Fruit fly (Drosophila melanogaster): Measurements from ENCODE around the gene CCT2.
A peak's percentile ranks its signal among the peaks of the same experiment; 100 is the strongest.

CCT2 gene

dm6 chrX:9141219-9141618 lies 51.9 kb downstream of the CCT2 start (continued):
- TF ChIP-seq Mad (GFP tag; optimal IDR thresholded peaks at IDR 0.05) (peak; percentile 67), Meics (GFP tag; optimal IDR thresholded peaks at IDR 0.05) (peak; percentile 69), Vsx1 (GFP tag; optimal IDR thresholded peaks at IDR 0.05) (no peak), CG11247 (GFP tag; IDR thresholded peaks at IDR 0.05) (peak; percentile 72), CG4360 (GFP tag; IDR thresholded peaks at IDR 0.05) (peak; percentile 58; the same call in 1 of the 2 replicates), sqz (GFP tag; optimal IDR thresholded peaks at IDR 0.05) (peak; percentile 7), br (optimal IDR thresholded peaks at IDR 0.05) (no peak), CG42726 (GFP tag; IDR thresholded peaks at IDR 0.05; ENCODE audit: partially characterized antibody) (no peak), CG2712 (tag; optimal IDR thresholded peaks at IDR 0.05) (peak; percentile 82), CG9797 (GFP tag; optimal IDR thresholded peaks at IDR 0.05) (no peak), CG11456 (GFP tag; IDR thresholded peaks at IDR 0.05) (peak; percentile 82), sens (GFP tag) (peak; percentile 94), fru (optimal IDR thresholded peaks at IDR 0.05) (no peak), BEAF-32 (GFP tag; optimal IDR thresholded peaks at IDR 0.05) (no peak), h (optimal IDR thresholded peaks at IDR 0.05) (no peak), Dref (GFP tag; IDR thresholded peaks at IDR 0.05) (no peak), HLH54F (GFP tag; optimal IDR thresholded peaks at IDR 0.05) (peak; percentile 51), CG17612 (GFP tag; IDR thresholded peaks at IDR 0.05) (peak; percentile 57; the same call in 1 of the 2 replicates), wek (GFP tag; optimal IDR thresholded peaks at IDR 0.05) (peak; percentile 80), crp (GFP tag; optimal IDR thresholded peaks at IDR 0.05) (peak in 1 of 2 experiments; percentile 22), al (GFP tag; IDR thresholded peaks at IDR 0.05) (peak; percentile 55), CG7372 (GFP tag; IDR thresholded peaks at IDR 0.05) (peak; percentile 72), tx (GFP tag; optimal IDR thresholded peaks at IDR 0.05) (peak; percentile 9), CG33557 (GFP tag; optimal IDR thresholded peaks at IDR 0.05) (peak; percentile 71), CG34376 (GFP tag; optimal IDR thresholded peaks at IDR 0.05) (peak; percentile 35), eyg (GFP tag; optimal IDR thresholded peaks at IDR 0.05) (no peak), prd (optimal IDR thresholded peaks at IDR 0.05) (no peak), prd (GFP tag; IDR thresholded peaks at IDR 0.05) (peak; percentile 93), Hmx (GFP tag; optimal IDR thresholded peaks at IDR 0.05) (no peak), CG17912 (GFP tag; optimal IDR thresholded peaks at IDR 0.05) (peak; percentile 22), psq (GFP tag; optimal IDR thresholded peaks at IDR 0.05) (peak; percentile 1), ken (GFP tag; IDR thresholded peaks at IDR 0.05) (peak; percentile 84), Taf1 (GFP tag; IDR thresholded peaks at IDR 0.05) (peak; percentile 49; the same call in 1 of the 2 replicates), CG10654 (GFP tag; optimal IDR thresholded peaks at IDR 0.05) (peak; percentile 64), shn (GFP tag; optimal IDR thresholded peaks at IDR 0.05) (peak; percentile 43), CG1233 (GFP tag; optimal IDR thresholded peaks at IDR 0.05) (peak; percentile 66), CG3407 (GFP tag; optimal IDR thresholded peaks at IDR 0.05) (peak; percentile 63), Aef1 (GFP tag; IDR thresholded peaks at IDR 0.05) (peak; percentile 75), CG1603 (tag; optimal IDR thresholded peaks at IDR 0.05) (peak; percentile 86), CG4424 (GFP tag; optimal IDR thresholded peaks at IDR 0.05) (peak; percentile 75), CG31441 (GFP tag; IDR thresholded peaks at IDR 0.05) (peak; percentile 63), HHEX (GFP tag; optimal IDR thresholded peaks at IDR 0.05) (peak; percentile 75), ro (GFP tag; IDR thresholded peaks at IDR 0.05) (peak; percentile 80), lola (GFP tag; optimal IDR thresholded peaks at IDR 0.05) (peak in 1 of 3 experiments; percentile 67), Lhr (GFP tag; optimal IDR thresholded peaks at IDR 0.05) (peak; percentile 3), slbo (GFP tag; IDR thresholded peaks at IDR 0.05) (peak; percentile 82), CG2129 (GFP tag; IDR thresholded peaks at IDR 0.05; ENCODE audit: partially characterized antibody) (no peak), Six4 (GFP tag; optimal IDR thresholded peaks at IDR 0.05) (peak; percentile 68), fd64A (GFP tag; optimal IDR thresholded peaks at IDR 0.05) (peak; percentile 56), CG13424 (tag; optimal IDR thresholded peaks at IDR 0.05) (peak; percentile 74), H2.0 (GFP tag; IDR thresholded peaks at IDR 0.05) (peak; percentile 86), hb (GFP tag; IDR thresholded peaks at IDR 0.05; ENCODE audit: partially characterized antibody) (0 out of 3 replicates have a peak, but pooled peaks have one; percentile 24)
